Fruit fly (Drosophila melanogaster) whole organism, embryonic: ENCODE results near the gene CG5861.
A peak's percentile ranks its signal among the peaks of the same experiment; 100 is the strongest.

ENCODE experiments used
- B-H2 ChIP-seq: fragments of 200-800 bp; sonication (Bioruptor generic); optimal IDR thresholded peaks from 2 replicates; lab custom pipeline; 2018; ENCODE audit warnings: missing biosample characterization, mild to moderate bottlenecking, missing genetic modification characterization
- CG11247 ChIP-seq: fragments of 200-800 bp; sonication (Bioruptor generic); IDR thresholded peaks from 2 replicates; pipeline ENCODE4 v1.3.6; 2022; ENCODE audit warnings: missing biosample characterization, missing genetic modification characterization
- CG11723 ChIP-seq: fragments of 200-800 bp; sonication (Bioruptor generic); optimal IDR thresholded peaks from 2 replicates; lab custom pipeline; 2017; ENCODE audit warnings: missing biosample characterization, mild to moderate bottlenecking, missing genetic modification characterization
- CG13296 ChIP-seq: fragments of 200-800 bp; sonication (Bioruptor generic); optimal IDR thresholded peaks from 3 replicates; lab custom pipeline; 2018; ENCODE audit warnings: missing biosample characterization, mild to moderate bottlenecking, missing genetic modification characterization
- CG14441 ChIP-seq: fragments of 200-800 bp; sonication (Bioruptor generic); IDR thresholded peaks from 2 replicates; pipeline ENCODE4 v1.3.6; 2022; ENCODE audit warnings: missing biosample characterization, missing genetic modification characterization
- CG1603 ChIP-seq: fragments of 200-800 bp; sonication (Bioruptor generic); optimal IDR thresholded peaks from 2 replicates; lab custom pipeline; 2019; ENCODE audit warnings: missing biosample characterization, mild to moderate bottlenecking, missing genetic modification characterization, moderate library complexity
- CG17612 ChIP-seq: fragments of 200-800 bp; sonication (Bioruptor generic); IDR thresholded peaks from 2 replicates; pipeline ENCODE4 v1.3.6; 2022; ENCODE audit warnings: missing biosample characterization, missing genetic modification characterization
- CG31224 ChIP-seq: fragments of 200-800 bp; sonication (Bioruptor generic); IDR thresholded peaks from 2 replicates; pipeline ENCODE4 v1.3.6; 2022; ENCODE audit warnings: missing biosample characterization, missing genetic modification characterization
- CG34224 ChIP-seq: fragments of 200-800 bp; sonication (Bioruptor generic); IDR thresholded peaks from 3 replicates; pipeline ENCODE4 v1.3.6; 2022; ENCODE audit warnings: missing biosample characterization, missing genetic modification characterization; ENCODE audit not compliant: partially characterized antibody
- CG3726 ChIP-seq: fragments of 200-800 bp; sonication (Bioruptor generic); IDR thresholded peaks from 3 replicates; pipeline ENCODE4, ENCODE4 v1.3.6; 2022; ENCODE audit warnings: missing biosample characterization, missing genetic modification characterization
- CG4282 ChIP-seq: fragments of 200-800 bp; sonication (Bioruptor generic); optimal IDR thresholded peaks from 2 replicates; lab custom pipeline; 2016; ENCODE audit warnings: missing biosample characterization, missing genetic modification characterization
- CG4328 ChIP-seq: fragments of 200-800 bp; sonication (Bioruptor generic); optimal IDR thresholded peaks from 3 replicates; lab custom pipeline; 2017; ENCODE audit warnings: missing biosample characterization, missing genetic modification reagents, missing genetic modification characterization
- CG6683 ChIP-seq: fragments of 200-800 bp; sonication (Bioruptor generic); optimal IDR thresholded peaks from 2 replicates; lab custom pipeline; 2017; ENCODE audit warnings: missing biosample characterization, mild to moderate bottlenecking, missing genetic modification characterization, missing genetic modification reagents
- CG6689 ChIP-seq: fragments of 200-800 bp; sonication (Bioruptor generic); IDR thresholded peaks from 2 replicates; pipeline ENCODE4 v1.3.6; 2022; ENCODE audit warnings: missing biosample characterization, missing genetic modification characterization
- CG7357 ChIP-seq: fragments of 200-800 bp; sonication (Bioruptor generic); IDR thresholded peaks from 3 replicates; pipeline ENCODE4 v1.3.6; 2022; ENCODE audit warnings: missing biosample characterization, missing genetic modification characterization
- CTCF ChIP-seq: fragments of 200-800 bp; sonication (Bioruptor generic); optimal IDR thresholded peaks from 2 replicates; lab custom pipeline; 2017; ENCODE audit warnings: missing biosample characterization, mild to moderate bottlenecking, missing genetic modification characterization, moderate library complexity
- D ChIP-seq, 2 experiments: fragments of 200-800 bp in 1 of 2; fragments of >200 bp in 1 of 2; sonication (Bioruptor generic) in 1 of 2; optimal IDR thresholded peaks; 2 replicates in 1 of 2; 3 replicates in 1 of 2; lab custom pipeline; 2017; ENCODE audit warnings: mild to moderate bottlenecking in 1 of 2, missing biosample characterization in 1 of 2, missing genetic modification characterization in 1 of 2, missing genetic modification reagents in 1 of 2
- D19B ChIP-seq: fragments of 200-800 bp; sonication (Bioruptor generic); optimal IDR thresholded peaks from 2 replicates; lab custom pipeline; 2017; ENCODE audit warnings: missing biosample characterization, mild to moderate bottlenecking, missing genetic modification characterization
- Dbx ChIP-seq: fragments of 200-800 bp; sonication (Bioruptor generic); IDR thresholded peaks from 3 replicates; pipeline ENCODE4 v1.3.6; 2022; ENCODE audit warnings: missing biosample characterization, missing genetic modification characterization
- Drgx ChIP-seq: fragments of 200-800 bp; sonication (Bioruptor generic); IDR thresholded peaks from 2 replicates; pipeline ENCODE4 v1.3.6; 2022; ENCODE audit warnings: missing biosample characterization, missing genetic modification characterization
- Elba2 ChIP-seq: fragments of 200-800 bp; sonication (Bioruptor generic); optimal IDR thresholded peaks from 3 replicates; lab custom pipeline; 2016; ENCODE audit warnings: missing biosample characterization, missing genetic modification characterization
- Fer2 ChIP-seq: fragments of 200-800 bp; sonication (Bioruptor generic); optimal IDR thresholded peaks from 2 replicates; lab custom pipeline; 2018; ENCODE audit warnings: missing biosample characterization, mild to moderate bottlenecking, missing genetic modification characterization, moderate library complexity
- Gsc ChIP-seq: fragments of 200-800 bp; sonication (Bioruptor generic); IDR thresholded peaks from 2 replicates; pipeline ENCODE4 v1.3.6; 2022; ENCODE audit warnings: missing biosample characterization, missing genetic modification characterization
- Hey ChIP-seq: fragments of 200-800 bp; sonication (Bioruptor generic); optimal IDR thresholded peaks from 3 replicates; lab custom pipeline; 2018; ENCODE audit warnings: missing biosample characterization, mild to moderate bottlenecking, missing genetic modification characterization
- Hmr ChIP-seq: fragments of 200-800 bp; sonication (Bioruptor generic); optimal IDR thresholded peaks from 3 replicates; lab custom pipeline; 2017; ENCODE audit warnings: mild to moderate bottlenecking, missing biosample characterization, missing genetic modification reagents, missing genetic modification characterization
- Hr51 ChIP-seq, 2 experiments: fragments of 200-800 bp; sonication (Bioruptor generic); optimal IDR thresholded peaks; 2 replicates in 1 of 2; 3 replicates in 1 of 2; lab custom pipeline; 2016 to 2018; ENCODE audit warnings: missing biosample characterization in 2 of 2, missing genetic modification characterization in 2 of 2, mild to moderate bottlenecking in 1 of 2, moderate library complexity in 1 of 2
- Lim3 ChIP-seq: fragments of 200-800 bp; sonication (Bioruptor generic); IDR thresholded peaks from 2 replicates; pipeline ENCODE4 v1.3.6; 2022; ENCODE audit warnings: missing biosample characterization, missing genetic modification characterization
- Max ChIP-seq: fragments of 200-800 bp; sonication (Bioruptor generic); optimal IDR thresholded peaks from 2 replicates; lab custom pipeline; 2016; ENCODE audit warnings: missing biosample characterization, mild to moderate bottlenecking, missing genetic modification characterization
- Nf-YC ChIP-seq: fragments of 200-800 bp; optimal IDR thresholded peaks from 3 replicates; lab custom pipeline; 2019; ENCODE audit warnings: missing biosample characterization, mild to moderate bottlenecking, missing genetic modification characterization, moderate library complexity
- Oli ChIP-seq: fragments of 200-800 bp; sonication (Bioruptor generic); optimal IDR thresholded peaks from 2 replicates; lab custom pipeline; 2018; ENCODE audit warnings: missing biosample characterization, mild to moderate bottlenecking, missing genetic modification characterization, moderate library complexity
- Ravus ChIP-seq: fragments of 200-800 bp; sonication (Bioruptor generic); IDR thresholded peaks from 2 replicates; pipeline ENCODE4 v1.3.6; 2022; ENCODE audit warnings: missing biosample characterization, missing genetic modification characterization
- TFAM ChIP-seq: fragments of 200-800 bp; sonication (Bioruptor generic); optimal IDR thresholded peaks from 2 replicates; lab custom pipeline; 2017; ENCODE audit warnings: missing biosample characterization, missing genetic modification characterization, inconsistent platforms
- ab ChIP-seq: fragments of 200-800 bp; sonication (Bioruptor generic); optimal IDR thresholded peaks from 2 replicates; lab custom pipeline; 2016; ENCODE audit warnings: missing biosample characterization, missing genetic modification characterization
- al ChIP-seq: fragments of 200-800 bp; sonication (Bioruptor generic); IDR thresholded peaks from 2 replicates; pipeline ENCODE4 v1.3.6; 2022; ENCODE audit warnings: missing biosample characterization, missing genetic modification characterization
- amos ChIP-seq: fragments of 200-800 bp; sonication (Bioruptor generic); IDR thresholded peaks from 2 replicates; pipeline ENCODE4 v1.3.6; 2022; ENCODE audit warnings: missing biosample characterization, missing genetic modification characterization; ENCODE audit not compliant: partially characterized antibody
- caup ChIP-seq: fragments of 200-800 bp; sonication (Bioruptor generic); optimal IDR thresholded peaks from 3 replicates; lab custom pipeline; 2017; ENCODE audit warnings: missing biosample characterization, mild to moderate bottlenecking, missing genetic modification characterization, moderate library complexity; ENCODE audit not compliant: severe bottlenecking
- chm ChIP-seq: fragments of 200-800 bp; sonication (Bioruptor generic); IDR thresholded peaks from 2 replicates; pipeline ENCODE4 v1.3.6; 2022; ENCODE audit warnings: missing biosample characterization, missing genetic modification characterization
- crc ChIP-seq: fragments of 200-800 bp; sonication (Bioruptor generic); optimal IDR thresholded peaks from 2 replicates; lab custom pipeline; 2016; ENCODE audit warnings: missing biosample characterization, missing genetic modification characterization
- dpn ChIP-seq, 2 experiments: fragments of 200-800 bp; sonication (Bioruptor generic); optimal IDR thresholded peaks; 3 replicates each; lab custom pipeline; 2016; ENCODE audit warnings: missing biosample characterization in 2 of 2, missing genetic modification characterization in 2 of 2
- ewg ChIP-seq: fragments of 200-800 bp; sonication (Bioruptor generic); optimal IDR thresholded peaks from 3 replicates; lab custom pipeline; 2017; ENCODE audit warnings: mild to moderate bottlenecking, missing biosample characterization, missing genetic modification reagents, missing genetic modification characterization
- fd96Cb ChIP-seq: fragments of 200-800 bp; sonication (Bioruptor generic); optimal IDR thresholded peaks from 2 replicates; lab custom pipeline; 2018; ENCODE audit warnings: missing biosample characterization, mild to moderate bottlenecking, missing genetic modification characterization, moderate library complexity
- gsb ChIP-seq: fragments of 200-800 bp; sonication (Bioruptor generic); IDR thresholded peaks from 2 replicates; pipeline ENCODE4 v1.3.6; 2022; ENCODE audit warnings: missing biosample characterization, missing genetic modification characterization
- gsb-n ChIP-seq: fragments of 200-800 bp; sonication (Bioruptor generic); optimal IDR thresholded peaks from 3 replicates; lab custom pipeline; 2018; ENCODE audit warnings: missing biosample characterization, mild to moderate bottlenecking, missing genetic modification characterization
- luna ChIP-seq: fragments of 200-800 bp; sonication (Bioruptor generic); optimal IDR thresholded peaks from 2 replicates; lab custom pipeline; 2016; ENCODE audit warnings: missing biosample characterization, missing genetic modification characterization
- pb ChIP-seq: fragments of 200-800 bp; sonication (Bioruptor generic); optimal IDR thresholded peaks from 3 replicates; lab custom pipeline; 2016; ENCODE audit warnings: missing biosample characterization, missing genetic modification characterization
- pfk ChIP-seq: fragments of 200-800 bp; sonication (Bioruptor generic); optimal IDR thresholded peaks from 2 replicates; lab custom pipeline; 2018; ENCODE audit warnings: missing biosample characterization, mild to moderate bottlenecking, missing genetic modification characterization, moderate library complexity
- row ChIP-seq: fragments of 200-800 bp; sonication (Bioruptor generic); IDR thresholded peaks from 3 replicates; pipeline ENCODE4 v1.3.6; 2022; ENCODE audit warnings: missing biosample characterization, missing genetic modification characterization
- sd ChIP-seq: fragments of 200-800 bp; sonication (Bioruptor generic); optimal IDR thresholded peaks from 3 replicates; lab custom pipeline; 2018; ENCODE audit warnings: missing biosample characterization, mild to moderate bottlenecking, missing genetic modification characterization, moderate library complexity
- zf30C ChIP-seq: fragments of 200-800 bp; sonication (Bioruptor generic); optimal IDR thresholded peaks from 3 replicates; lab custom pipeline; 2018; ENCODE audit warnings: missing biosample characterization, mild to moderate bottlenecking, missing genetic modification characterization

CG5861 gene

DNA sequence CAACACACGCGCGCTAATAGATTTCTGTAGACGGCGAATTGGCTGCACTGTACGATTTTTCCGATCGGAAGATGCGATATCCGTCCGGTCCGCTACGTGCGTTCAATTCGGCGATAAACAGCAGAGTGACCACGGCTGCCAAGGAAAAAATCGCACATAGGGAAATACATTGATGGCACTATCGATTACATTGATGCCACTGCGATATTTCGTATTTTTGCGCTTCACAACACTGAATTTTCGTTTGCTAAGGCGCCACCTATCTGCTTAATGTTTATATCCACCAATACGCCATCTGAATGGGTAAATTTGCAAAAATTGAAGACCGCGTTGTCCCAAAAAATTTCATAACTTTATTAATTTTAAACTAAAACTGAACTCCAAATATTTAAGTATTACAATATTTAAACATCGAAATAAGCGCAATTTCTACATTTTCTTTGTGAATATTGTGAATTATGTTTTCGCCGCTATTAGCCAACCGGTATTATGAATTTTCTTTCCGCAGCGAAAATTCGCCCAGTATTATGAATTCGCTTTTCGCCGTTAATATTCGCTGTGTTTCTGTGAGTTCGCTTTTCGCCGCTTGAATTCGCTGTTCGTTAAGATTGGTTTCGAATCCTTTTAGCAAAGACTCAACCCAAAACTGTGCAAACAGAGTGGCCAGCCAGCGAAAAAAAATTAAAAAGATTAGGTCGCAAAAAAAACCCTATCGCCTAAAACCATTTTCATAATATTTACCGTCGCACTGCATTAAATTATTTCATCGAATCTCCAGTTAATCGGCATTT, 19.3 kb downstream of the CG5861 start, which contains the start of the genes crp and pkaap (continued):
- TF ChIP-seq fd96Cb (tag; lab: Kevin White, UChicago) (peak; percentile 53), zf30C (GFP tag; lab: Kevin White, UChicago) (peak; percentile 71), CG11723 (GFP tag; lab: Kevin White, UChicago) (peak; percentile 23), Hey (tag; lab: Kevin White, UChicago) (peak; percentile 16), pfk (peak; percentile 54), CG31224 (GFP tag; lab: Robert Waterston, UW) (no peak), gsb (no peak), sd (tag; lab: Kevin White, UChicago) (peak; percentile 39), D (optimal IDR thresholded peaks at IDR 0.05; lab: Kevin White, UChicago) (no peak), D (GFP tag; optimal IDR thresholded peaks at IDR 0.05; lab: Kevin White, UChicago) (peak; percentile 43), ab (GFP tag; lab: Kevin White, UChicago) (peak; percentile 56), Oli (tag; lab: Kevin White, UChicago) (no peak), al (GFP tag; lab: Robert Waterston, UW) (no peak), crc (GFP tag; lab: Kevin White, UChicago) (peak; percentile 48), CTCF (GFP tag; lab: Kevin White, UChicago) (peak; percentile 100), CG34224 (GFP tag; lab: Robert Waterston, UW) (no peak), CG6683 (peak; percentile 37), luna (peak; percentile 36), CG4282 (peak; percentile 79), gsb-n (tag; lab: Kevin White, UChicago) (peak; percentile 52), Max (GFP tag; lab: Kevin White, UChicago) (peak; percentile 86), ewg (peak; percentile 43), Nf-YC (tag; lab: Kevin White, UChicago) (peak; percentile 40), CG3726 (GFP tag; lab: Robert Waterston, UW) (no peak), Fer2 (peak; percentile 42), CG7357 (GFP tag; lab: Robert Waterston, UW) (peak; percentile 51; the same call in 1 of the 3 replicates), Dbx (no peak), CG11247 (GFP tag; lab: Robert Waterston, UW) (no peak), B-H2 (peak; percentile 90), Ravus (GFP tag; lab: Robert Waterston, UW) (no peak), pb (peak; percentile 54), chm (GFP tag; lab: Robert Waterston, UW) (no peak), CG4328 (GFP tag; lab: Kevin White, UChicago) (peak; percentile 68), Gsc (GFP tag; lab: Robert Waterston, UW) (no peak), Elba2 (GFP tag; lab: Kevin White, UChicago) (peak; percentile 45), row (GFP tag; lab: Robert Waterston, UW) (no peak), Drgx (GFP tag; lab: Robert Waterston, UW) (no peak), Lim3 (GFP tag; lab: Robert Waterston, UW) (no peak), D19B (peak; percentile 3), dpn (GFP tag; optimal IDR thresholded peaks at IDR 0.05; lab: Kevin White, UChicago) (peak; percentile 91), amos (GFP tag; lab: Robert Waterston, UW) (no peak), CG13296 (GFP tag; lab: Kevin White, UChicago) (peak; percentile 55), Hr51 (GFP tag; optimal IDR thresholded peaks at IDR 0.05; lab: Kevin White, UChicago) (peak in 1 of 2 experiments; percentile 88), CG1603 (tag; lab: Kevin White, UChicago) (peak; percentile 89), CG17612 (GFP tag; lab: Robert Waterston, UW) (no peak), CG6689 (GFP tag; lab: Robert Waterston, UW) (no peak), TFAM (GFP tag; lab: Kevin White, UChicago) (no peak), Hmr (GFP tag; lab: Kevin White, UChicago) (peak; percentile 91), caup (GFP tag; lab: Kevin White, UChicago) (peak; percentile 87), CG14441 (GFP tag; lab: Robert Waterston, UW) (no peak)
